Fruit fly (Drosophila melanogaster): ENCODE measurements around the gene Exo70.

Gene Exo70

DNA sequence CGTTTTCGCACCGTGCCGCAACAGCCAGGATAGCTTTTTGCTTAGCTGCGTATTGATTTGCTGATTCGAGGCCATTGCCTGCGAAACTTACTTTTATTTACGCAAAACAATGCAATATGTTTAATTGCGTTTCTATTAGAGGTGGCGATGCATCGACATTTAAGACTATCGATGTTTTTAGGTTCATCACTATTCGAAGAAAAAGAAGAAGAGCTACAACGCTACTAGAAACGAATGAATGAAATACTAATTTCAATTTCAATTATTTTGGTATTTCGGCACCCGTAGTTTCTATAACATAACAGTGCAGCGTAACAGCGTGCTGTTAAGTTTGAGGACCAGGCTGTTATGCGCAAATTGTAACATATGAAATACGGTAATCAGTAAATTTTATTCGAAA lies 6.5 kb upstream of the Exo70 start, which contains the start of the genes Tpt, mkg-p and CG13667:
TSS of gene Tpt (minus strand) at position 155 of the 400 bp plus-strand sequence.
TSS of gene mkg-p (minus strand) at position 155 of the 400 bp plus-strand sequence.
TSS of gene CG13667 (plus strand) at position 332 of the 400 bp plus-strand sequence.
- TF ChIP-seq CG9948 (tag; optimal IDR thresholded peaks at IDR 0.05) (no peak), D1 (tag; optimal IDR thresholded peaks at IDR 0.05) (no peak), CG4496 (GFP tag; IDR thresholded peaks at IDR 0.05) (peak; percentile 27; the same call in 1 of the 3 replicates), CG15710 (tag; optimal IDR thresholded peaks at IDR 0.05) (no peak), gl (tag; optimal IDR thresholded peaks at IDR 0.05) (no peak), CG14655 (GFP tag; optimal IDR thresholded peaks at IDR 0.05) (no peak)

DNA sequence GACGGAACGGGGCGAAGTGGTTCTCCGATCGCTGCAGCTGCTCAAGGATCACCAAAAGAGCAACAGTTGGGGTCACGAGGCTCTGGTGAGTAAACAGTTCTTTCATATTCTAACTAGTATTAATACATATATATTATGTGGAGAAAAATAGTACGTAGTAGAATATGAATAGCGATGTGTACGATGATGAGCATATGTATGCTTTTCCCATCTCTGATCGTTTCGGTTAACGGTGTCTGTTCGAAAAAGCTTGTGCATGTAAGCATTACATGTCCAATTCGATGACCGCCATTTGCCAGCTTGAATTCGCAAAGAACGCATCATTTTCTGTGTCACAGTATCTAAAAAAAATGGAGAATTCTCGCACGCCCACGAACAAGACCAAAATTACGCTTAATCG lies 1.1 kb downstream of the Exo70 start, which contains the start of the genes Oseg1 and mtrm:
TSS of gene Oseg1 (minus strand) at position 101 of the 400 bp plus-strand sequence.
TSS of gene mtrm (plus strand) at position 288 of the 400 bp plus-strand sequence.
- TF ChIP-seq Snoo (tag; optimal IDR thresholded peaks at IDR 0.05): no peak
- TF ChIP-seq CG8301 (tag; optimal IDR thresholded peaks at IDR 0.05): no peak
- TF ChIP-seq Pif1A (GFP tag; optimal IDR thresholded peaks at IDR 0.05): no peak
- TF ChIP-seq CG32121 (GFP tag; IDR thresholded peaks at IDR 0.05): no peak
- no peak for TF ChIP-seq EcR (GFP tag; optimal IDR thresholded peaks at IDR 0.05)
- no peak for TF ChIP-seq CG8159 (tag; optimal IDR thresholded peaks at IDR 0.05)
- no peak for TF ChIP-seq CG10348 (GFP tag; IDR thresholded peaks at IDR 0.05)
- TF ChIP-seq CG15710 (tag; optimal IDR thresholded peaks at IDR 0.05): no peak
- TF ChIP-seq CG9948 (tag; optimal IDR thresholded peaks at IDR 0.05): no peak
- no peak for TF ChIP-seq gl (tag; optimal IDR thresholded peaks at IDR 0.05)
- no peak for TF ChIP-seq D1 (tag; optimal IDR thresholded peaks at IDR 0.05)
- no peak for TF ChIP-seq Ets98B (GFP tag; IDR thresholded peaks at IDR 0.05)
- TF ChIP-seq CG4496 (GFP tag; IDR thresholded peaks at IDR 0.05): no peak
- TF ChIP-seq CG17806 (tag; optimal IDR thresholded peaks at IDR 0.05): no peak
- no peak for TF ChIP-seq CG14655 (GFP tag; optimal IDR thresholded peaks at IDR 0.05)

DNA sequence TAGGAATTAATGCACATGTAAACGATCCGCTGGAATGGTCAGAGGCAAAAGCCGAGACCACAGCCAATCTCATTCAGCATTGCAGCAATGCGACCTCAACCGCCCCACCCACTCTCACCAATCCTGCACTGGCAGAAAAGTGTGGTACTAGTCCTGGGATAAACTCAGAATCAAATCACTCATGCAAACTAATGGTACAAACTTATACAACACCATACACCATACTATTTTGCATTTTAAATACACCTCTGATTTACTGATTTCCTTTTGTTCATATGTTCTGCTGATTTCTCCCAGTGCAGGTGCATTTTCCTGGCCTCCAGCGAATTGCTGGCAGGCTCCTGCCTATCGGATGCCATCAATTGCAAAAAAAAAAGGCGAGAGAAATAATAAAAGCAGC lies 7.3 kb downstream of the Exo70 start:
- TF ChIP-seq CG32121 (GFP tag; IDR thresholded peaks at IDR 0.05): peak; percentile 94
- peak; percentile 33; the same call in 1 of the 2 replicates for TF ChIP-seq CG10348 (GFP tag; IDR thresholded peaks at IDR 0.05)
- peak; percentile 92 for TF ChIP-seq CG8301 (tag; optimal IDR thresholded peaks at IDR 0.05)
- TF ChIP-seq CG8159 (tag; optimal IDR thresholded peaks at IDR 0.05): peak; percentile 71
- peak; percentile 86 for TF ChIP-seq CG12605 (GFP tag; IDR thresholded peaks at IDR 0.05)
- peak; percentile 69 for TF ChIP-seq CG34367 (tag; optimal IDR thresholded peaks at IDR 0.05)
- peak; percentile 88 for TF ChIP-seq Pif1A (GFP tag; optimal IDR thresholded peaks at IDR 0.05)
- peak; percentile 92 for TF ChIP-seq CG14655 (GFP tag; optimal IDR thresholded peaks at IDR 0.05)
- peak; percentile 96 for TF ChIP-seq fd96Ca (GFP tag; IDR thresholded peaks at IDR 0.05)
- TF ChIP-seq gl (tag; optimal IDR thresholded peaks at IDR 0.05): peak; percentile 35
- peak; percentile 96 for TF ChIP-seq CG4496 (GFP tag; IDR thresholded peaks at IDR 0.05)
- TF ChIP-seq EcR (GFP tag; optimal IDR thresholded peaks at IDR 0.05): no peak
- peak; percentile 74 for TF ChIP-seq CG9948 (tag; optimal IDR thresholded peaks at IDR 0.05)
- peak; percentile 84 for TF ChIP-seq rn (GFP tag; IDR thresholded peaks at IDR 0.05)
- peak; percentile 76 for TF ChIP-seq CG17806 (tag; optimal IDR thresholded peaks at IDR 0.05)
- no peak for TF ChIP-seq CG13204 (GFP tag; optimal IDR thresholded peaks at IDR 0.05)
- TF ChIP-seq Ets98B (GFP tag; IDR thresholded peaks at IDR 0.05): peak; percentile 94
- TF ChIP-seq Snoo (tag; optimal IDR thresholded peaks at IDR 0.05): peak; percentile 38
- no peak for TF ChIP-seq D1 (tag; optimal IDR thresholded peaks at IDR 0.05)
- TF ChIP-seq Pif1B (GFP tag; optimal IDR thresholded peaks at IDR 0.05): peak; percentile 74
- peak; percentile 67 for TF ChIP-seq CG15710 (tag; optimal IDR thresholded peaks at IDR 0.05)

DNA sequence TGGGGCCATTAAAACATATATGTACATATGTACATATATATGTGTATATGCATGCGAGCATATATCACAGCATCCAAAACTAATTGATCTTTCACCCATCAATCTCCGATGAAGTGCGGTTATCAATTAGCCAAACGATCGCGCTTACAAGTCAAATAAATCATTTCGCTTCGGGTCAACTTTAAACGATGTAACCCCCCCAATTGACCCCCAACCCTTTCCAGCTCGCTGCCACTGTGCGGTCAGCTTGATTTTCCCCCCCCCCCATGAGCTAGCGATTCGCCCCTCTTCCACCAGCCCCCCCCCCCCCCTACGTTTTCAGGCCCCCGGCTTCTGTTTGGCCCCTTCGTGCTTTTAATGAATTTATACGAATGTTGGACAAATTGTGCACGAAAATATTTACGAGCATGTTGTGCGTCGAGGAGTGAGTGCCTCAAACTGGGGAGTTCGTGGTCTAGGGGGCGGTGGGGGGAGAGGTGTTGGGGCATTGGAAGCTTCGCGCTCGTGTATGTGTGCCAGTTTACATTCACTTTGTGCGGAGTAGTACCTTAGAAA lies 8.0 kb downstream of the Exo70 start:
- TF ChIP-seq Pif1A (GFP tag; optimal IDR thresholded peaks at IDR 0.05): no peak
- TF ChIP-seq CG4496 (GFP tag; IDR thresholded peaks at IDR 0.05): no peak
- TF ChIP-seq gl (tag; optimal IDR thresholded peaks at IDR 0.05): no peak
- TF ChIP-seq CG12605 (GFP tag; IDR thresholded peaks at IDR 0.05): no peak
- no peak for TF ChIP-seq Snoo (tag; optimal IDR thresholded peaks at IDR 0.05)

DNA sequence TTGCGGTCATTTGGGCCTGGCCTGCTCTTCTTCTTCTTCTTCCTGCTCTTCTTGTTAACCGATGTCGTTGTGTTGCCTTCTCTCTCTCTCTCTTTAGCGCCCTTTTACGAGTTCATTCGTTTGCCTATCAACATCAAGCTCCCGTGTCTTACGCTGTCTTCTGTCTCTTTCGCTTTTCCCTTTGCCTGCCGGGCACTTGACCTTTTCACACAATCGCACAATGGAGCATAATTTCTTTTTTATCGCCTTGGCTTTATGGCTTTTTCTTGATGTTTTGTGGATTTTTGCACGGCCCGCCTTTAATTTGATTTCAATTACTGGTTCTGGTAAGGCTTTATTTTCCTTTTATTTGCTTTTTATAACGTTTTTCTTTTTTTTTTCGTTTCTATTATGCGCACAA lies 9.7 kb downstream of the Exo70 start:
- TF ChIP-seq CG15710 (tag; optimal IDR thresholded peaks at IDR 0.05) (no peak), CG17806 (tag; optimal IDR thresholded peaks at IDR 0.05) (no peak), EcR (GFP tag; optimal IDR thresholded peaks at IDR 0.05) (peak; percentile 32), CG34367 (tag; optimal IDR thresholded peaks at IDR 0.05) (no peak)

DNA sequence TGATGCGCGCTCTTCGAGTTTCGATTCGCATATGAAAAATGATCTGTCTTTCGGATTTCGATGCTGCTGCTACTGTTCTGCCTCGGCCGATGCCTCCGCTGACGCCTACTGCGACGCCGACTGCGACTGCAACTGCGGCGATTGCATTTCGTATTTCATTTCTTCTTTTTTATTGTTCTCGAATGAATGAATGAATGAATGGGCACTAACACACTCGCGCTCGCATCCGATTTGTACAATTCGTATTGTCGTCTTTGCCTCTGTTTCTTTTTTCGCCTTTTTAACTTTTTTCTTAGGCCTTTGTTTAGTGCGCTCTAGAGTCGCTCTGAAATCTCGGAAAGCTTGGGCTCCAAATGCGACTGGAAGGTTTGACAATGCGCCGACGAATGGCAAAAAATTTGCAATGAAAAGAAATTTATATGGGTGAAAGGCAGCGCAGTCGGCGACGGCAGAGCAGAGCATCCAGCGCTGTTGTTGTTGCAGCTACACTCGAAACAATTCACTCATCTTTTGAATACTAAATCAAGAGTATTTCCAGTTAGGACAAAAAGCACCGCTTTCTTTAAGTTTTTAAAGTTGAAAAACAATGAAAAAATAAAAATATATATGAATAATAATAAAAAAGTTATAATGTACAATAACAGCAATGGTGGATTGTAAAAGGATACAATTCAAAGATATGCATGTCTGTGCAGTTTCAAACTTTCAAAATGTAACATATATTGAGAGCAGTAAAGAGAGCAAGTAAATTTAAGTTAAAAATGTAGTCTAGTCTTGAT lies 10.3 kb downstream of the Exo70 start, which contains the start of gene CG32354:
TSS of gene CG32354 (minus strand) at position 398 of the 779 bp plus-strand sequence.
- TF ChIP-seq Pif1A (GFP tag; optimal IDR thresholded peaks at IDR 0.05): peak; percentile 10
- no peak for TF ChIP-seq D1 (tag; optimal IDR thresholded peaks at IDR 0.05)
- TF ChIP-seq CG14655 (GFP tag; optimal IDR thresholded peaks at IDR 0.05): peak; percentile 46
- no peak for TF ChIP-seq CG34367 (tag; optimal IDR thresholded peaks at IDR 0.05)
- TF ChIP-seq CG8301 (tag; optimal IDR thresholded peaks at IDR 0.05): peak; percentile 16
- TF ChIP-seq fd96Ca (GFP tag; IDR thresholded peaks at IDR 0.05): no peak
- TF ChIP-seq CG4496 (GFP tag; IDR thresholded peaks at IDR 0.05): 0 out of 3 replicates have a peak, but pooled peaks have one; percentile 20
- peak; percentile 63 for TF ChIP-seq gl (tag; optimal IDR thresholded peaks at IDR 0.05)
- no peak for TF ChIP-seq CG32121 (GFP tag; IDR thresholded peaks at IDR 0.05)
- peak; percentile 24; the same call in 1 of the 2 replicates for TF ChIP-seq CG12605 (GFP tag; IDR thresholded peaks at IDR 0.05)
- TF ChIP-seq Ets98B (GFP tag; IDR thresholded peaks at IDR 0.05): no peak; the same call in 1 of the 2 replicates
- TF ChIP-seq CG8159 (tag; optimal IDR thresholded peaks at IDR 0.05): peak; percentile 3
- TF ChIP-seq CG15710 (tag; optimal IDR thresholded peaks at IDR 0.05): no peak
- TF ChIP-seq CG9948 (tag; optimal IDR thresholded peaks at IDR 0.05): no peak
- TF ChIP-seq rn (GFP tag; IDR thresholded peaks at IDR 0.05): no peak
